Fruit fly (Drosophila melanogaster): ENCODE measurements around the gene PpD3.
A peak's percentile ranks its signal among the peaks of the same experiment; 100 is the strongest.

The PpD3 gene

dm6 chr3R:9774147-9774546 lies 26.5 kb downstream of the PpD3 start, which contains the start of gene Whamy (continued):
- no peak for TF ChIP-seq Lim3 (GFP tag; IDR thresholded peaks at IDR 0.05)
- peak; percentile 77 for TF ChIP-seq mirr (GFP tag; optimal IDR thresholded peaks at IDR 0.05)
- TF ChIP-seq CG15479 (GFP tag; optimal IDR thresholded peaks at IDR 0.05): no peak
- TF ChIP-seq chinmo (GFP tag; IDR thresholded peaks at IDR 0.05; ENCODE audit: partially characterized antibody): 0 out of 4 replicates have a peak, but pooled peaks have one; percentile 33
- TF ChIP-seq Hmr (GFP tag; optimal IDR thresholded peaks at IDR 0.05): peak; percentile 20
- no peak for TF ChIP-seq fd3F (GFP tag; optimal IDR thresholded peaks at IDR 0.05)
- no peak for TF ChIP-seq Gsc (GFP tag; IDR thresholded peaks at IDR 0.05)
- TF ChIP-seq CG34376 (GFP tag; optimal IDR thresholded peaks at IDR 0.05): peak; percentile 76
- peak; percentile 44 for TF ChIP-seq kay (GFP tag; optimal IDR thresholded peaks at IDR 0.05)

dm6 chr3R:9774821-9775220 lies 27.1 kb downstream of the PpD3 start, which contains the start of gene topi:
Gene topi, plus strand, starts transcription at chr3R:9775121.
- TF ChIP-seq lbe (GFP tag; optimal IDR thresholded peaks at IDR 0.05): no peak
- TF ChIP-seq Optix (GFP tag; IDR thresholded peaks at IDR 0.05): no peak

dm6 chr3R:9777941-9778360 lies 30.3 kb downstream of the PpD3 start, which contains the start of gene RpS29:
Gene RpS29, plus strand, starts transcription at chr3R:9778042.
- TF ChIP-seq tap (tag; optimal IDR thresholded peaks at IDR 0.05) (peak; percentile 38), tna (GFP tag; IDR thresholded peaks at IDR 0.05; ENCODE audit: partially characterized antibody) (peak; percentile 86), trem (tag; optimal IDR thresholded peaks at IDR 0.05) (peak; percentile 92), Chrac-16 (GFP tag; optimal IDR thresholded peaks at IDR 0.05) (peak; percentile 83), Ptx1 (GFP tag; IDR thresholded peaks at IDR 0.05) (peak; percentile 79), gcm2 (GFP tag; optimal IDR thresholded peaks at IDR 0.05) (peak; percentile 62), Opbp (GFP tag; IDR thresholded peaks at IDR 0.05; ENCODE audit: partially characterized antibody) (peak; percentile 97), Med (GFP tag) (peak; percentile 99), maf-S (GFP tag; optimal IDR thresholded peaks at IDR 0.05) (peak; percentile 84), CG10462 (GFP tag; optimal IDR thresholded peaks at IDR 0.05) (no peak), CG30431 (GFP tag; optimal IDR thresholded peaks at IDR 0.05) (peak; percentile 47), CG10366 (GFP tag; IDR thresholded peaks at IDR 0.05) (peak; percentile 86), usp (GFP tag; optimal IDR thresholded peaks at IDR 0.05) (no peak), stc (GFP tag; IDR thresholded peaks at IDR 0.05) (peak; percentile 71), ap (GFP tag; IDR thresholded peaks at IDR 0.05) (no peak), CG12155 (GFP tag; optimal IDR thresholded peaks at IDR 0.05) (peak; percentile 97), hb (GFP tag; IDR thresholded peaks at IDR 0.05; ENCODE audit: partially characterized antibody) (peak; percentile 89), CG9797 (GFP tag; optimal IDR thresholded peaks at IDR 0.05) (peak; percentile 87), CG13424 (tag; optimal IDR thresholded peaks at IDR 0.05) (peak; percentile 62), Hr39 (optimal IDR thresholded peaks at IDR 0.05) (no peak), Hsf (GFP tag; optimal IDR thresholded peaks at IDR 0.05) (peak; percentile 86), Abd-B (GFP tag; optimal IDR thresholded peaks at IDR 0.05) (peak; percentile 40), psq (GFP tag; optimal IDR thresholded peaks at IDR 0.05) (peak; percentile 50), Hand (GFP tag; optimal IDR thresholded peaks at IDR 0.05) (peak; percentile 62), CG8944 (GFP tag; optimal IDR thresholded peaks at IDR 0.05) (peak; percentile 84), CG10431 (GFP tag; optimal IDR thresholded peaks at IDR 0.05) (peak; percentile 70), HLH3B (GFP tag; IDR thresholded peaks at IDR 0.05) (peak; percentile 73), CG11695 (GFP tag; IDR thresholded peaks at IDR 0.05) (peak; percentile 47; the same call in 2 of the 3 replicates), CG30403 (GFP tag; optimal IDR thresholded peaks at IDR 0.05) (peak; percentile 80), grau (tag; optimal IDR thresholded peaks at IDR 0.05) (peak; percentile 76), stwl (tag; optimal IDR thresholded peaks at IDR 0.05) (peak; percentile 73), Dek (tag; optimal IDR thresholded peaks at IDR 0.05) (peak; percentile 77), CG10565 (GFP tag; optimal IDR thresholded peaks at IDR 0.05) (no peak), CG12104 (GFP tag; optimal IDR thresholded peaks at IDR 0.05) (peak; percentile 68), hth (optimal IDR thresholded peaks at IDR 0.05) (no peak), Hr78 (GFP tag; optimal IDR thresholded peaks at IDR 0.05) (no peak), lilli (GFP tag; optimal IDR thresholded peaks at IDR 0.05) (peak; percentile 91)

All from whole organism, embryonic.